Fruit fly (Drosophila melanogaster) whole organism, embryonic: Measurements from ENCODE around the gene CG8543.

Source experiments
- Abd-B ChIP-seq: fragments of 200-800 bp; sonication (Bioruptor generic); optimal IDR thresholded peaks from 2 replicates; lab custom pipeline; 2018; ENCODE audit warnings: missing biosample characterization, mild to moderate bottlenecking, missing genetic modification characterization, moderate library complexity
- Atf3 ChIP-seq: fragments of 200-800 bp; sonication (Bioruptor generic); optimal IDR thresholded peaks from 3 replicates; lab custom pipeline; 2016; ENCODE audit warnings: missing biosample characterization, missing genetic modification characterization
- B-H2 ChIP-seq: fragments of 200-800 bp; sonication (Bioruptor generic); optimal IDR thresholded peaks from 2 replicates; lab custom pipeline; 2018; ENCODE audit warnings: missing biosample characterization, mild to moderate bottlenecking, missing genetic modification characterization
- C15 ChIP-seq: fragments of 200-800 bp; sonication (Bioruptor generic); IDR thresholded peaks from 3 replicates; pipeline ENCODE4 v1.3.6; 2022; ENCODE audit warnings: missing biosample characterization, missing genetic modification characterization
- CG12769 ChIP-seq: fragments of 200-800 bp; sonication (Bioruptor generic); optimal IDR thresholded peaks from 2 replicates; lab custom pipeline; 2019; ENCODE audit warnings: missing biosample characterization, mild to moderate bottlenecking, missing genetic modification characterization, moderate library complexity
- CG14860 ChIP-seq: fragments of 200-800 bp; sonication (Bioruptor generic); IDR thresholded peaks from 3 replicates; pipeline ENCODE4 v1.3.6; 2022; ENCODE audit warnings: missing biosample characterization, missing genetic modification characterization; ENCODE audit not compliant: partially characterized antibody
- CG15073 ChIP-seq: fragments of 200-800 bp; sonication (Bioruptor generic); optimal IDR thresholded peaks from 2 replicates; lab custom pipeline; 2016; ENCODE audit warnings: missing biosample characterization, missing genetic modification characterization
- CG15696 ChIP-seq: fragments of 200-800 bp; sonication (Bioruptor generic); optimal IDR thresholded peaks from 2 replicates; lab custom pipeline; 2019; ENCODE audit warnings: missing biosample characterization, mild to moderate bottlenecking, missing genetic modification characterization, moderate library complexity
- CG1603 ChIP-seq: fragments of 200-800 bp; sonication (Bioruptor generic); optimal IDR thresholded peaks from 2 replicates; lab custom pipeline; 2019; ENCODE audit warnings: missing biosample characterization, mild to moderate bottlenecking, missing genetic modification characterization, moderate library complexity
- CG16863 ChIP-seq: fragments of 200-800 bp; sonication (Bioruptor generic); optimal IDR thresholded peaks from 3 replicates; lab custom pipeline; 2016; ENCODE audit warnings: missing biosample characterization, missing genetic modification characterization
- CG17361 ChIP-seq: fragments of 200-800 bp; sonication (Bioruptor generic); IDR thresholded peaks from 3 replicates; pipeline ENCODE4 v1.3.6; 2022; ENCODE audit warnings: missing biosample characterization, missing genetic modification characterization
- CG1792 ChIP-seq: fragments of 200-800 bp; sonication (Bioruptor generic); optimal IDR thresholded peaks from 2 replicates; lab custom pipeline; 2016; ENCODE audit warnings: missing biosample characterization, missing genetic modification characterization
- CG2116 ChIP-seq: fragments of 200-800 bp; sonication (Bioruptor generic); optimal IDR thresholded peaks from 3 replicates; lab custom pipeline; 2018; ENCODE audit warnings: missing biosample characterization, mild to moderate bottlenecking, missing genetic modification characterization
- CG6689 ChIP-seq: fragments of 200-800 bp; sonication (Bioruptor generic); IDR thresholded peaks from 2 replicates; pipeline ENCODE4 v1.3.6; 2022; ENCODE audit warnings: missing biosample characterization, missing genetic modification characterization
- CG6813 ChIP-seq: fragments of 200-800 bp; sonication (Bioruptor generic); optimal IDR thresholded peaks from 2 replicates; lab custom pipeline; 2017; ENCODE audit warnings: missing biosample characterization, missing genetic modification characterization, mild to moderate bottlenecking, moderate library complexity, missing genetic modification reagents
- CG9437 ChIP-seq: fragments of 200-800 bp; sonication (Bioruptor generic); optimal IDR thresholded peaks from 2 replicates; lab custom pipeline; 2018; ENCODE audit warnings: missing biosample characterization, mild to moderate bottlenecking, missing genetic modification characterization
- CG9932 ChIP-seq: fragments of 200-800 bp; sonication (Bioruptor generic); IDR thresholded peaks from 2 replicates; pipeline ENCODE4 v1.3.6; 2022; ENCODE audit warnings: missing biosample characterization, missing genetic modification characterization
- Camta ChIP-seq: fragments of 200-800 bp; sonication (Bioruptor generic); optimal IDR thresholded peaks from 2 replicates; lab custom pipeline; 2016; ENCODE audit warnings: missing biosample characterization, missing genetic modification characterization
- D19B ChIP-seq: fragments of 200-800 bp; sonication (Bioruptor generic); optimal IDR thresholded peaks from 2 replicates; lab custom pipeline; 2017; ENCODE audit warnings: missing biosample characterization, mild to moderate bottlenecking, missing genetic modification characterization
- Dek ChIP-seq: fragments of 200-800 bp; sonication (Bioruptor generic); optimal IDR thresholded peaks from 3 replicates; lab custom pipeline; 2019; ENCODE audit warnings: missing biosample characterization, mild to moderate bottlenecking, missing genetic modification characterization, moderate library complexity
- ERR ChIP-seq: fragments of 200-800 bp; sonication (Bioruptor generic); optimal IDR thresholded peaks from 2 replicates; lab custom pipeline; 2016; ENCODE audit warnings: missing biosample characterization, missing genetic modification characterization
- Eip74EF ChIP-seq, 2 experiments: fragments of 200-800 bp in 1 of 2; fragments of >200 bp in 1 of 2; sonication (Bioruptor generic) in 1 of 2; optimal IDR thresholded peaks; 2 replicates each; lab custom pipeline; 2017 to 2019; ENCODE audit warnings: missing biosample characterization in 2 of 2, missing genetic modification characterization in 2 of 2, mild to moderate bottlenecking in 1 of 2, moderate library complexity in 1 of 2
- Hey ChIP-seq: fragments of 200-800 bp; sonication (Bioruptor generic); optimal IDR thresholded peaks from 3 replicates; lab custom pipeline; 2018; ENCODE audit warnings: missing biosample characterization, mild to moderate bottlenecking, missing genetic modification characterization
- HmgD ChIP-seq: fragments of 200-800 bp; sonication (Bioruptor generic); optimal IDR thresholded peaks from 3 replicates; lab custom pipeline; 2016; ENCODE audit warnings: missing biosample characterization, missing genetic modification characterization
- Hr78 ChIP-seq, 2 experiments: fragments of 200-800 bp in 1 of 2; fragments of >200 bp in 1 of 2; sonication (Bioruptor generic) in 1 of 2; optimal IDR thresholded peaks; 2 replicates each; lab custom pipeline; 2017 to 2019; ENCODE audit warnings: missing biosample characterization in 2 of 2, missing genetic modification characterization in 2 of 2, mild to moderate bottlenecking in 1 of 2, moderate library complexity in 1 of 2
- Lpt ChIP-seq: fragments of >200 bp; optimal IDR thresholded peaks from 2 replicates; lab custom pipeline; 2018; ENCODE audit warnings: missing biosample characterization, missing genetic modification characterization
- NC2β ChIP-seq: fragments of 200-800 bp; sonication (Bioruptor generic); optimal IDR thresholded peaks from 2 replicates; lab custom pipeline; 2016; ENCODE audit warnings: missing biosample characterization, missing genetic modification characterization
- Neu2 ChIP-seq: fragments of 200-800 bp; sonication (Bioruptor generic); optimal IDR thresholded peaks from 3 replicates; lab custom pipeline; 2016; ENCODE audit warnings: missing biosample characterization, missing genetic modification characterization, borderline replicate concordance
- Ravus ChIP-seq: fragments of 200-800 bp; sonication (Bioruptor generic); IDR thresholded peaks from 2 replicates; pipeline ENCODE4 v1.3.6; 2022; ENCODE audit warnings: missing biosample characterization, missing genetic modification characterization
- Usf ChIP-seq: fragments of 200-800 bp; sonication (Bioruptor generic); optimal IDR thresholded peaks from 2 replicates; lab custom pipeline; 2017; ENCODE audit warnings: missing genotype, missing biosample characterization, missing genetic modification characterization
- al ChIP-seq: fragments of 200-800 bp; sonication (Bioruptor generic); IDR thresholded peaks from 2 replicates; pipeline ENCODE4 v1.3.6; 2022; ENCODE audit warnings: missing biosample characterization, missing genetic modification characterization
- az2 ChIP-seq: fragments of 200-800 bp; sonication (Bioruptor generic); optimal IDR thresholded peaks from 3 replicates; lab custom pipeline; 2016; ENCODE audit warnings: missing biosample characterization, missing genetic modification characterization
- bsh ChIP-seq, 2 experiments: fragments of 200-800 bp; sonication (Bioruptor generic); optimal IDR thresholded peaks; 2 replicates each; lab custom pipeline; 2017 to 2018; ENCODE audit warnings: mild to moderate bottlenecking in 2 of 2, missing biosample characterization in 2 of 2, missing genetic modification characterization in 2 of 2, moderate library complexity in 1 of 2
- cg ChIP-seq: fragments of 200-800 bp; sonication (Bioruptor generic); optimal IDR thresholded peaks from 3 replicates; lab custom pipeline; 2019; ENCODE audit warnings: missing biosample characterization, mild to moderate bottlenecking, missing genetic modification characterization, moderate library complexity
- chinmo ChIP-seq: fragments of 200-800 bp; sonication (Bioruptor generic); IDR thresholded peaks from 4 replicates; pipeline ENCODE4 v1.3.6; 2022; ENCODE audit warnings: missing biosample characterization, missing genetic modification characterization; ENCODE audit not compliant: partially characterized antibody
- dmrt99B ChIP-seq: fragments of 200-800 bp; sonication (Bioruptor generic); optimal IDR thresholded peaks from 2 replicates; lab custom pipeline; 2018; ENCODE audit warnings: missing biosample characterization, mild to moderate bottlenecking, missing genetic modification characterization, moderate library complexity
- fd96Cb ChIP-seq: fragments of 200-800 bp; sonication (Bioruptor generic); optimal IDR thresholded peaks from 2 replicates; lab custom pipeline; 2018; ENCODE audit warnings: missing biosample characterization, mild to moderate bottlenecking, missing genetic modification characterization, moderate library complexity
- gsb ChIP-seq: fragments of 200-800 bp; sonication (Bioruptor generic); IDR thresholded peaks from 2 replicates; pipeline ENCODE4 v1.3.6; 2022; ENCODE audit warnings: missing biosample characterization, missing genetic modification characterization
- hbn ChIP-seq: fragments of 200-800 bp; sonication (Bioruptor generic); IDR thresholded peaks from 2 replicates; pipeline ENCODE4 v1.3.6; 2022; ENCODE audit warnings: missing biosample characterization, missing genetic modification characterization; ENCODE audit not compliant: partially characterized antibody
- maf-S ChIP-seq: fragments of 200-800 bp; sonication (Bioruptor generic); optimal IDR thresholded peaks from 2 replicates; lab custom pipeline; 2016; ENCODE audit warnings: missing biosample characterization, missing genetic modification characterization
- odd ChIP-seq: fragments of 200-800 bp; sonication (Bioruptor generic); optimal IDR thresholded peaks from 2 replicates; lab custom pipeline; 2017; ENCODE audit warnings: missing biosample characterization, mild to moderate bottlenecking, missing genetic modification characterization
- org-1 ChIP-seq: fragments of 200-800 bp; sonication (Bioruptor generic); optimal IDR thresholded peaks from 2 replicates; lab custom pipeline; 2017; ENCODE audit warnings: missing biosample characterization, missing genetic modification characterization
- pb ChIP-seq: fragments of 200-800 bp; sonication (Bioruptor generic); optimal IDR thresholded peaks from 3 replicates; lab custom pipeline; 2016; ENCODE audit warnings: missing biosample characterization, missing genetic modification characterization
- row ChIP-seq: fragments of 200-800 bp; sonication (Bioruptor generic); IDR thresholded peaks from 3 replicates; pipeline ENCODE4 v1.3.6; 2022; ENCODE audit warnings: missing biosample characterization, missing genetic modification characterization
- slp2 ChIP-seq: fragments of 200-800 bp; sonication (Bioruptor generic); optimal IDR thresholded peaks from 2 replicates; lab custom pipeline; 2016; ENCODE audit warnings: missing biosample characterization, missing genetic modification characterization
- ssp ChIP-seq: fragments of 200-800 bp; sonication (Bioruptor generic); IDR thresholded peaks from 2 replicates; pipeline ENCODE4 v1.3.6; 2022; ENCODE audit warnings: missing biosample characterization, missing genetic modification characterization
- tna ChIP-seq: fragments of 200-800 bp; sonication (Bioruptor generic); IDR thresholded peaks from 2 replicates; pipeline ENCODE4 v1.3.6; 2022; ENCODE audit warnings: missing biosample characterization, missing genetic modification characterization; ENCODE audit not compliant: partially characterized antibody
- wdn ChIP-seq: fragments of 200-800 bp; sonication (Bioruptor generic); IDR thresholded peaks from 2 replicates; pipeline ENCODE4 v1.3.6; 2022; ENCODE audit warnings: missing biosample characterization, missing genetic modification characterization

The CG8543 gene

DNA sequence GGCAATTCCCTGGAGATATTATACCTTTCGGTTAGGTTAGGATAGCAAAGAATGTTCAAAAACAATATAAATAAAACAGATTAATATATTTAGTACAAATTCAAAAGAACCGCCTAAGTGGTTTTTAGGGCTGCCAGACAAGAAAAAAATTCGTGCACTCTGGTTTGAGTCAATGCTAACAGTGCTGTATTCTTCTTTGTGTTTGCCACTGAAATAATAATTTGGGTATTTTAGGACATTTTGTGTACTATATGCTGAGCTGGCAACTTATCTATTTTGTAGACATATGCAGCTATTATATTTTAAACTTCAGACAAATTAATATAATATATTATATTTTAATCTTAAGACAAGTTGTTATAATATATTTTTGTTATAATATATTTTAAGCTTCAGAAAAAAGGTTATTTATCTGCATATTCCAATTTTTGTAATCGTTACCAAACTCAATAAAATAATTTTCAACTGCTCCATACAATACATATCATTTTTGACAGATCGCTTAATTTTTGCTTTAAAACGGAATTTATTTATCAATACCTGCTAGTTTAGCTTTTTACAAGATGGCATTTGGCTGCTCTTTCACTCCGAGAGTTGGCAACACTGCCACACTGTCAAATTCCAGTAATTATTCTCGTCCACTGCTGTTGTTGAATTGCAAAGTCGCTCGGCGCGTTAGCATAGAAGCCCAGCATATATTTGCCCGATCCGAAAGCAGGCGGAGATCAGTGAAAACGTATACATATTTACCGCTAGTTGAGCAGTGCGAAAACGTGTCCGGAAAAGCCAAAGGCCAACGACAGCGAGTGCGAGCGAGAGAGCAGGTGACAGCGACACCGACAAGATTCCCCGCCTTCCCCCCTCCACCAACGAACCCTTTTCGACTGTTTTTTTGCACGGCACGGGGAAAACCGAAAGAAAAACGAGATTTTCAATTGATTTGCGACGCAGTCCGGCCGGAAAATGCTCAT lies 40.6 kb upstream of the CG8543 start, which contains the start of gene CG7546 (continued):
- no peak for TF ChIP-seq odd (GFP tag; lab: Kevin White, UChicago)
- TF ChIP-seq Neu2 (GFP tag; lab: Kevin White, UChicago): no peak
- TF ChIP-seq CG12769: no peak
- TF ChIP-seq al (GFP tag; lab: Robert Waterston, UW): peak; percentile 51
- TF ChIP-seq Hey (tag; lab: Kevin White, UChicago): no peak
- no peak for TF ChIP-seq dmrt99B (tag; lab: Kevin White, UChicago)
- no peak; the same call in 2 of the 3 replicates for TF ChIP-seq CG17361 (GFP tag; lab: Robert Waterston, UW)
- TF ChIP-seq CG15696 (tag; lab: Kevin White, UChicago): peak; percentile 10
- TF ChIP-seq Hr78 (GFP tag; optimal IDR thresholded peaks at IDR 0.05; lab: Kevin White, UChicago): no peak
- TF ChIP-seq Lpt (GFP tag; lab: Kevin White, UChicago): no peak
- TF ChIP-seq CG1792: no peak
- TF ChIP-seq Abd-B: peak; percentile 28
- TF ChIP-seq slp2 (GFP tag; lab: Kevin White, UChicago): no peak
- TF ChIP-seq B-H2 (GFP tag; lab: Kevin White, UChicago): no peak
- no peak for TF ChIP-seq chinmo (GFP tag; lab: Robert Waterston, UW)
- peak; percentile 36 for TF ChIP-seq CG1603 (tag; lab: Kevin White, UChicago)
- peak in 1 of 2 experiments; percentile 17 for TF ChIP-seq bsh (GFP tag; optimal IDR thresholded peaks at IDR 0.05; lab: Kevin White, UChicago)
- TF ChIP-seq Eip74EF (GFP tag; optimal IDR thresholded peaks at IDR 0.05; lab: Kevin White, UChicago): no peak
- peak; percentile 16 for TF ChIP-seq Dek (tag; lab: Kevin White, UChicago)
- no peak for TF ChIP-seq wdn (GFP tag; lab: Robert Waterston, UW)
- no peak for TF ChIP-seq gsb (GFP tag; lab: Robert Waterston, UW)
- TF ChIP-seq CG6689: peak; percentile 50
- peak; percentile 62 for TF ChIP-seq CG9932 (GFP tag; lab: Robert Waterston, UW)
- TF ChIP-seq CG15073: no peak
- TF ChIP-seq C15 (GFP tag; lab: Robert Waterston, UW): no peak
- TF ChIP-seq CG9437 (GFP tag; lab: Kevin White, UChicago): no peak
- TF ChIP-seq D19B: no peak
- peak; percentile 16 for TF ChIP-seq NC2β (GFP tag; lab: Kevin White, UChicago)
- TF ChIP-seq ERR: no peak
- TF ChIP-seq CG2116 (GFP tag; lab: Kevin White, UChicago): peak; percentile 96
- TF ChIP-seq Atf3 (GFP tag; lab: Kevin White, UChicago): no peak
- TF ChIP-seq fd96Cb (tag; lab: Kevin White, UChicago): peak; percentile 15
- no peak for TF ChIP-seq CG14860
- peak; percentile 80 for TF ChIP-seq row (GFP tag; lab: Robert Waterston, UW)
- no peak for TF ChIP-seq Camta
- TF ChIP-seq pb (GFP tag; lab: Kevin White, UChicago): no peak
- no peak for TF ChIP-seq HmgD (GFP tag; lab: Kevin White, UChicago)
- TF ChIP-seq CG6813 (GFP tag; lab: Kevin White, UChicago): no peak
- no peak for TF ChIP-seq hbn (GFP tag; lab: Robert Waterston, UW)
- TF ChIP-seq az2 (GFP tag; lab: Kevin White, UChicago): peak; percentile 50
- peak; percentile 16 for TF ChIP-seq CG16863 (GFP tag; lab: Kevin White, UChicago)
- TF ChIP-seq maf-S (GFP tag; lab: Kevin White, UChicago): no peak
- TF ChIP-seq ssp (GFP tag; lab: Robert Waterston, UW): no peak
- TF ChIP-seq tna (GFP tag; lab: Robert Waterston, UW): no peak
- no peak for TF ChIP-seq Ravus
- TF ChIP-seq Usf (GFP tag; lab: Kevin White, UChicago): peak; percentile 47
- no peak for TF ChIP-seq org-1 (GFP tag; lab: Kevin White, UChicago)
- TF ChIP-seq cg (GFP tag; lab: Kevin White, UChicago): no peak
